Fruit fly (Drosophila melanogaster) S2 (cell line): ENCODE results near the gene CG13786.

Source experiments
- CG8478 ChIP-seq: fragments of >200 bp; optimal IDR thresholded peaks from 2 replicates; lab custom pipeline; 2018
- CTCF ChIP-seq, 2 experiments: fragments of >200 bp; optimal IDR thresholded peaks; 2 replicates each; lab custom pipeline; 2018

dm6 chr2L:7294964-7295363 lies 42.2 kb upstream of the CG13786 start:
- TF ChIP-seq CTCF (optimal IDR thresholded peaks at IDR 0.05; lab: Kevin White, UChicago) (no peak), CG8478 (no peak)
